Fruit fly (Drosophila melanogaster) whole organism, embryonic: ENCODE measurements around the gene Cat.
A peak's percentile ranks its signal among the peaks of the same experiment; 100 is the strongest.

Experiments
- Atf-2 ChIP-seq: fragments of 200-800 bp; sonication (Bioruptor generic); optimal IDR thresholded peaks from 2 replicates; lab custom pipeline; 2016; ENCODE audit warnings: missing biosample characterization, missing genetic modification characterization
- B-H1 ChIP-seq: fragments of 200-800 bp; sonication (Bioruptor generic); IDR thresholded peaks from 3 replicates; pipeline ENCODE4 v1.3.6; 2022; ENCODE audit warnings: missing biosample characterization, missing genetic modification characterization
- B-H2 ChIP-seq: fragments of 200-800 bp; sonication (Bioruptor generic); optimal IDR thresholded peaks from 2 replicates; lab custom pipeline; 2018; ENCODE audit warnings: missing biosample characterization, mild to moderate bottlenecking, missing genetic modification characterization
- Bdp1 ChIP-seq: fragments of 200-800 bp; sonication (Bioruptor generic); optimal IDR thresholded peaks from 3 replicates; lab custom pipeline; 2016; ENCODE audit warnings: missing biosample characterization, missing genetic modification characterization
- C15 ChIP-seq: fragments of 200-800 bp; sonication (Bioruptor generic); IDR thresholded peaks from 3 replicates; pipeline ENCODE4 v1.3.6; 2022; ENCODE audit warnings: missing biosample characterization, missing genetic modification characterization
- CG10321 ChIP-seq: fragments of 200-800 bp; sonication (Bioruptor generic); IDR thresholded peaks from 2 replicates; pipeline ENCODE4 v1.3.6; 2022; ENCODE audit warnings: missing biosample characterization, missing genetic modification characterization
- CG10543 ChIP-seq: fragments of 200-800 bp; sonication (Bioruptor generic); optimal IDR thresholded peaks from 3 replicates; lab custom pipeline; 2017; ENCODE audit warnings: missing biosample characterization, mild to moderate bottlenecking, missing genetic modification characterization, moderate library complexity
- CG12659 ChIP-seq: fragments of 200-800 bp; sonication (Bioruptor generic); optimal IDR thresholded peaks from 3 replicates; lab custom pipeline; 2017; ENCODE audit warnings: mild to moderate bottlenecking, missing biosample characterization, missing genetic modification reagents, missing genetic modification characterization
- CG13296 ChIP-seq: fragments of 200-800 bp; sonication (Bioruptor generic); optimal IDR thresholded peaks from 3 replicates; lab custom pipeline; 2018; ENCODE audit warnings: missing biosample characterization, mild to moderate bottlenecking, missing genetic modification characterization
- CG13894 ChIP-seq: fragments of 200-800 bp; sonication (Bioruptor generic); optimal IDR thresholded peaks from 3 replicates; lab custom pipeline; 2018; ENCODE audit warnings: missing biosample characterization, mild to moderate bottlenecking, missing genetic modification characterization, moderate library complexity
- CG17328 ChIP-seq: fragments of 200-800 bp; sonication (Bioruptor generic); IDR thresholded peaks from 2 replicates; pipeline ENCODE4 v1.3.6; 2022; ENCODE audit warnings: missing biosample characterization, missing genetic modification characterization
- CG18476 ChIP-seq: fragments of 200-800 bp; sonication (Bioruptor generic); optimal IDR thresholded peaks from 2 replicates; lab custom pipeline; 2016; ENCODE audit warnings: missing biosample characterization, mild to moderate bottlenecking, missing genetic modification characterization
- CG3847 ChIP-seq: fragments of 200-800 bp; sonication (Bioruptor generic); IDR thresholded peaks from 2 replicates; pipeline ENCODE4 v1.3.6; 2022; ENCODE audit warnings: missing biosample characterization, missing genetic modification characterization
- CG4820 ChIP-seq: fragments of 200-800 bp; sonication (Bioruptor generic); optimal IDR thresholded peaks from 3 replicates; lab custom pipeline; 2016; ENCODE audit warnings: missing biosample characterization, missing genetic modification characterization
- CG8388 ChIP-seq: fragments of 200-800 bp; sonication (Bioruptor generic); optimal IDR thresholded peaks from 2 replicates; lab custom pipeline; 2019; ENCODE audit warnings: missing biosample characterization, mild to moderate bottlenecking, missing genetic modification characterization, moderate library complexity
- CG8924 ChIP-seq: fragments of 200-800 bp; optimal IDR thresholded peaks from 3 replicates; lab custom pipeline; 2019; ENCODE audit warnings: missing biosample characterization, mild to moderate bottlenecking, missing genetic modification characterization, moderate library complexity
- CG8944 ChIP-seq: fragments of 200-800 bp; sonication (Bioruptor generic); optimal IDR thresholded peaks from 3 replicates; lab custom pipeline; 2016; ENCODE audit warnings: missing biosample characterization, missing genetic modification characterization
- Camta ChIP-seq: fragments of 200-800 bp; sonication (Bioruptor generic); optimal IDR thresholded peaks from 2 replicates; lab custom pipeline; 2016; ENCODE audit warnings: missing biosample characterization, missing genetic modification characterization
- Dp ChIP-seq: fragments of 200-800 bp; sonication (Bioruptor generic); optimal IDR thresholded peaks from 2 replicates; lab custom pipeline; 2018; ENCODE audit warnings: missing biosample characterization, mild to moderate bottlenecking, missing genetic modification characterization, moderate library complexity
- H15 ChIP-seq: fragments of 200-800 bp; sonication (Bioruptor generic); IDR thresholded peaks from 3 replicates; pipeline ENCODE4 v1.3.6; 2022; ENCODE audit warnings: missing biosample characterization, missing genetic modification characterization
- Lhr ChIP-seq: fragments of 200-800 bp; sonication (Bioruptor generic); optimal IDR thresholded peaks from 3 replicates; lab custom pipeline; 2017; ENCODE audit warnings: mild to moderate bottlenecking, missing biosample characterization, missing genetic modification reagents, missing genetic modification characterization
- Nf-YB ChIP-seq: fragments of 200-800 bp; sonication (Bioruptor generic); optimal IDR thresholded peaks from 3 replicates; lab custom pipeline; 2019; ENCODE audit warnings: missing biosample characterization, mild to moderate bottlenecking, missing genetic modification characterization, moderate library complexity
- Nf-YC ChIP-seq: fragments of 200-800 bp; optimal IDR thresholded peaks from 3 replicates; lab custom pipeline; 2019; ENCODE audit warnings: missing biosample characterization, mild to moderate bottlenecking, missing genetic modification characterization, moderate library complexity
- Oli ChIP-seq: fragments of 200-800 bp; sonication (Bioruptor generic); optimal IDR thresholded peaks from 2 replicates; lab custom pipeline; 2018; ENCODE audit warnings: missing biosample characterization, mild to moderate bottlenecking, missing genetic modification characterization, moderate library complexity
- Ptx1 ChIP-seq: fragments of 200-800 bp; sonication (Bioruptor generic); IDR thresholded peaks from 2 replicates; pipeline ENCODE4 v1.3.6; 2022; ENCODE audit warnings: missing biosample characterization, missing genetic modification characterization
- Tbp ChIP-seq: fragments of >200 bp; optimal IDR thresholded peaks from 2 replicates; lab custom pipeline; 2018; ENCODE audit warnings: missing biosample characterization, missing genetic modification characterization
- Trl ChIP-seq, 3 experiments: fragments of >200 bp in 2 of 3; fragments of 200-800 bp in 1 of 3; sonication (Bioruptor generic) in 1 of 3; optimal IDR thresholded peaks; 2 replicates in 1 of 3; 3 replicates in 2 of 3; lab custom pipeline; 2016 to 2017; ENCODE audit warnings: missing biosample characterization in 1 of 3, missing genetic modification characterization in 1 of 3
- ab ChIP-seq: fragments of 200-800 bp; sonication (Bioruptor generic); optimal IDR thresholded peaks from 2 replicates; lab custom pipeline; 2016; ENCODE audit warnings: missing biosample characterization, missing genetic modification characterization
- bigmax ChIP-seq: fragments of 200-800 bp; sonication (Bioruptor generic); optimal IDR thresholded peaks from 2 replicates; lab custom pipeline; 2018; ENCODE audit warnings: missing biosample characterization, mild to moderate bottlenecking, missing genetic modification characterization
- cas ChIP-seq: fragments of 200-800 bp; sonication (Bioruptor generic); IDR thresholded peaks from 2 replicates; pipeline ENCODE4 v1.3.6; 2022; ENCODE audit warnings: missing biosample characterization, missing genetic modification characterization
- chm ChIP-seq: fragments of 200-800 bp; sonication (Bioruptor generic); IDR thresholded peaks from 2 replicates; pipeline ENCODE4 v1.3.6; 2022; ENCODE audit warnings: missing biosample characterization, missing genetic modification characterization
- ci ChIP-seq: fragments of 200-800 bp; sonication (Bioruptor generic); IDR thresholded peaks from 3 replicates; pipeline ENCODE4 v1.3.6; 2022; ENCODE audit warnings: missing biosample characterization, missing genetic modification characterization
- crp ChIP-seq, 2 experiments: fragments of 200-800 bp; sonication (Bioruptor generic); optimal IDR thresholded peaks; 2 replicates in 1 of 2; 3 replicates in 1 of 2; lab custom pipeline; 2017; ENCODE audit warnings: missing biosample characterization in 2 of 2, missing genetic modification characterization in 2 of 2, mild to moderate bottlenecking in 1 of 2, moderate library complexity in 1 of 2
- dm ChIP-seq: fragments of 200-800 bp; sonication (Bioruptor generic); optimal IDR thresholded peaks from 3 replicates; lab custom pipeline; 2016; ENCODE audit warnings: missing biosample characterization, missing genetic modification characterization
- dpn ChIP-seq, 2 experiments: fragments of 200-800 bp; sonication (Bioruptor generic); optimal IDR thresholded peaks; 3 replicates each; lab custom pipeline; 2016; ENCODE audit warnings: missing biosample characterization in 2 of 2, missing genetic modification characterization in 2 of 2
- dysf ChIP-seq: fragments of 200-800 bp; sonication (Bioruptor generic); IDR thresholded peaks from 3 replicates; pipeline ENCODE4 v1.3.6; 2022; ENCODE audit warnings: missing biosample characterization, missing genetic modification characterization
- ems ChIP-seq: fragments of 200-800 bp; sonication (Bioruptor generic); optimal IDR thresholded peaks from 3 replicates; lab custom pipeline; 2016; ENCODE audit warnings: missing biosample characterization, missing genetic modification characterization
- eyg ChIP-seq: fragments of 200-800 bp; sonication (Bioruptor generic); optimal IDR thresholded peaks from 3 replicates; lab custom pipeline; 2016; ENCODE audit warnings: missing biosample characterization, missing genetic modification characterization
- jigr1 ChIP-seq: fragments of 200-800 bp; sonication (Bioruptor generic); IDR thresholded peaks from 3 replicates; pipeline ENCODE4 v1.3.6; 2022; ENCODE audit warnings: missing biosample characterization, missing genetic modification characterization
- jumu ChIP-seq: fragments of 200-800 bp; sonication (Bioruptor generic); optimal IDR thresholded peaks from 3 replicates; lab custom pipeline; 2016; ENCODE audit warnings: missing biosample characterization, missing genetic modification characterization
- nom ChIP-seq: fragments of 200-800 bp; sonication (Bioruptor generic); optimal IDR thresholded peaks from 2 replicates; lab custom pipeline; 2017; ENCODE audit warnings: missing biosample characterization, missing genetic modification characterization, mild to moderate bottlenecking, moderate library complexity, missing genetic modification reagents
- odd ChIP-seq: fragments of 200-800 bp; sonication (Bioruptor generic); optimal IDR thresholded peaks from 2 replicates; lab custom pipeline; 2017; ENCODE audit warnings: missing biosample characterization, mild to moderate bottlenecking, missing genetic modification characterization
- peb ChIP-seq: fragments of 200-800 bp; sonication (Bioruptor generic); IDR thresholded peaks from 2 replicates; pipeline ENCODE4 v1.3.6; 2022; ENCODE audit warnings: missing biosample characterization, missing genetic modification characterization
- pita ChIP-seq: fragments of 200-800 bp; sonication (Bioruptor generic); optimal IDR thresholded peaks from 2 replicates; lab custom pipeline; 2017; ENCODE audit warnings: missing biosample characterization, mild to moderate bottlenecking, missing genetic modification characterization
- sc ChIP-seq, 3 experiments: fragments of >200 bp in 2 of 3; fragments of 200-800 bp in 1 of 3; sonication (Bioruptor generic) in 1 of 3; optimal IDR thresholded peaks; 2 replicates in 2 of 3; 3 replicates in 1 of 3; lab custom pipeline; 2017; ENCODE audit warnings: mild to moderate bottlenecking in 1 of 3, missing biosample characterization in 1 of 3, missing genetic modification characterization in 1 of 3, missing genetic modification reagents in 1 of 3
- sr ChIP-seq: fragments of 200-800 bp; sonication (Bioruptor generic); IDR thresholded peaks from 3 replicates; pipeline ENCODE4 v1.3.6; 2022; ENCODE audit warnings: missing biosample characterization, missing genetic modification characterization
- ttk ChIP-seq: fragments of 200-800 bp; sonication (Bioruptor generic); IDR thresholded peaks from 2 replicates; pipeline ENCODE4 v2.1.2; 2022; ENCODE audit warnings: missing biosample characterization, missing genetic modification characterization
- unpg ChIP-seq: fragments of 200-800 bp; sonication (Bioruptor generic); optimal IDR thresholded peaks from 3 replicates; lab custom pipeline; 2018; ENCODE audit warnings: missing biosample characterization, mild to moderate bottlenecking, missing genetic modification characterization, moderate library complexity
- wek ChIP-seq: fragments of 200-800 bp; sonication (Bioruptor generic); optimal IDR thresholded peaks from 3 replicates; lab custom pipeline; 2018; ENCODE audit warnings: missing biosample characterization, mild to moderate bottlenecking, missing genetic modification characterization, moderate library complexity

The Cat gene

DNA sequence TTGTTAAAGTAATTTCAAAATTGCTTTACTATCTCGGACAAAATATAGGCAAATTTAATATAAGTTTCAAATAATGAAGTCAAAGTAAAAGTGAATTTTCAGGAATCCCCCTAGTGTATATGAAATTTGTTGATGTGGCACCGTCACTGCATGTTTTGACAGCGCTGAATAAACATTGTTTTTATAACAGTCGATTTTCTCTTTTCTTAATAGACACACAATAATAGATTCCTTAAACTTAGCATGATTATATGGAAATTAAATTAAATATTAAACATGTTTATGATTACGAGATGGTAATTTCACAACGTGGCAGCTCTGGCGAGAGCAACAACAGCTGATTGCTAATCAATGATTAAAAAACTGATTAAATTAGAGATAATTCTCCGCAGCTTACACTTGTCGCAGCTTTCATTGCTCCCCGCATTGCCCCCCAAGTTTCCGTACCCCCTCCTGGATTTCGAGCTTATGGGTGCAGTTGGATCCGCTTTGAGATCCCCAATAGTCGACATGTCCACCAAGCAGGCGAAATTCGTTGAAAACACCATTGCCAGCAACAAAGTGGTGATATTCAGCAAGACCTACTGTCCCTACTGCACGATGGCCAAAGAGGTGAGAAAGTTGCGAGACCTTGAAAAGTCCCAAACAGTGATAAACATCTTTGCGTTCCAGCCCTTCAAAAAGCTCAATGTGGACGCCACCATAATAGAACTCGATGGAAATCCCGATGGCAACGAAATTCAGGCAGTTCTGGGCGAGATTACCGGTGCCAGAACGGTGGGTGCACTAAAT lies 46.8 kb downstream of the Cat start, which contains the start of gene Grx1 (continued):
- TF ChIP-seq CG3847 (GFP tag; lab: Robert Waterston, UW) (peak; percentile 48), wek (GFP tag; lab: Kevin White, UChicago) (peak; percentile 97), CG17328 (no peak), Dp (GFP tag; lab: Kevin White, UChicago) (peak; percentile 18), B-H2 (GFP tag; lab: Kevin White, UChicago) (peak; percentile 40), pita (GFP tag; lab: Kevin White, UChicago) (no peak), sr (GFP tag; lab: Robert Waterston, UW) (no peak), ci (GFP tag; lab: Robert Waterston, UW) (0 out of 3 replicates have a peak, but pooled peaks have one; percentile 38), CG8924 (tag; lab: Kevin White, UChicago) (peak; percentile 63), Atf-2 (peak; percentile 36), Nf-YC (tag; lab: Kevin White, UChicago) (peak; percentile 66), ab (GFP tag; lab: Kevin White, UChicago) (no peak), chm (GFP tag; lab: Robert Waterston, UW) (no peak), jumu (GFP tag; lab: Kevin White, UChicago) (no peak), Lhr (GFP tag; lab: Kevin White, UChicago) (peak; percentile 15), CG13894 (tag; lab: Kevin White, UChicago) (peak; percentile 35), B-H1 (GFP tag; lab: Robert Waterston, UW) (no peak), C15 (GFP tag; lab: Robert Waterston, UW) (no peak), jigr1 (GFP tag; lab: Robert Waterston, UW) (no peak), Trl (optimal IDR thresholded peaks at IDR 0.05; lab: Kevin White, UChicago) (no peak), Trl (GFP tag; optimal IDR thresholded peaks at IDR 0.05; lab: Kevin White, UChicago) (peak; percentile 23), Tbp (GFP tag; lab: Kevin White, UChicago) (no peak), H15 (no peak), ttk (GFP tag; lab: Robert Waterston, UW) (no peak), CG13296 (GFP tag; lab: Kevin White, UChicago) (peak; percentile 49), cas (GFP tag; lab: Robert Waterston, UW) (no peak), Ptx1 (GFP tag; lab: Robert Waterston, UW) (peak; percentile 52), crp (GFP tag; optimal IDR thresholded peaks at IDR 0.05; lab: Kevin White, UChicago) (peak; percentile 49 to 90), CG8944 (peak; percentile 4), peb (GFP tag; lab: Robert Waterston, UW) (no peak), sc (optimal IDR thresholded peaks at IDR 0.05; lab: Kevin White, UChicago) (no peak), sc (GFP tag; optimal IDR thresholded peaks at IDR 0.05; lab: Kevin White, UChicago) (peak; percentile 38), CG8388 (GFP tag; lab: Kevin White, UChicago) (peak; percentile 29), Camta (GFP tag; lab: Kevin White, UChicago) (peak; percentile 21), odd (GFP tag; lab: Kevin White, UChicago) (peak; percentile 33), Bdp1 (peak; percentile 8), bigmax (GFP tag; lab: Kevin White, UChicago) (no peak), CG18476 (GFP tag; lab: Kevin White, UChicago) (peak; percentile 54), CG4820 (GFP tag; lab: Kevin White, UChicago) (peak; percentile 31), ems (GFP tag; lab: Kevin White, UChicago) (peak; percentile 36), unpg (GFP tag; lab: Kevin White, UChicago) (peak; percentile 71), CG10321 (GFP tag; lab: Robert Waterston, UW) (no peak), dpn (GFP tag; optimal IDR thresholded peaks at IDR 0.05; lab: Kevin White, UChicago) (peak; percentile 49 to 59), eyg (GFP tag; lab: Kevin White, UChicago) (no peak), dm (GFP tag; lab: Kevin White, UChicago) (peak; percentile 40), CG10543 (peak; percentile 66), Nf-YB (GFP tag; lab: Kevin White, UChicago) (peak; percentile 37), nom (GFP tag; lab: Kevin White, UChicago) (peak; percentile 11), dysf (GFP tag; lab: Robert Waterston, UW) (no peak), CG12659 (GFP tag; lab: Kevin White, UChicago) (peak; percentile 73), Oli (tag; lab: Kevin White, UChicago) (peak; percentile 22)
